Worm (Caenorhabditis elegans) whole organism, L4/young adult: ENCODE measurements around the gene kin-36.

Experiments
- W03F9.2 ChIP-seq: fragments of 150-350 bp; optimal IDR thresholded peaks from 2 replicates; lab custom pipeline; 2014; ENCODE audit warnings: missing biosample characterization, missing genetic modification characterization
- dao-5 ChIP-seq: sonication (generic microtip); optimal IDR thresholded peaks from 2 replicates; lab custom pipeline; 2016; ENCODE audit warnings: missing genotype, missing genetic modification characterization, moderate library complexity, missing compliant biosample characterization
- him-1 ChIP-seq: sonication (generic microtip); optimal IDR thresholded peaks from 2 replicates; lab custom pipeline; 2016; ENCODE audit warnings: missing genotype, missing genetic modification reagents, missing genetic modification characterization, missing compliant biosample characterization

- TF ChIP-seq W03F9.2 (tag; lab: Kevin White, UChicago) (no peak), him-1 (no peak), dao-5 (tag; lab: Kevin White, UChicago) (no peak)
Measured at ce11 chrIV:4643577-4643976, 35.2 kb upstream of the kin-36 start.
